Fruit fly (Drosophila melanogaster): ENCODE measurements around the gene Vha100-1.

- TF ChIP-seq CG34367 (tag; optimal IDR thresholded peaks at IDR 0.05) (peak; percentile 58), CG17806 (tag; optimal IDR thresholded peaks at IDR 0.05) (peak; percentile 76), gl (tag; optimal IDR thresholded peaks at IDR 0.05) (no peak), Pif1B (GFP tag; optimal IDR thresholded peaks at IDR 0.05) (peak; percentile 15), Pif1A (GFP tag; optimal IDR thresholded peaks at IDR 0.05) (peak; percentile 59), Ets98B (GFP tag; IDR thresholded peaks at IDR 0.05) (peak; percentile 25; the same call in 1 of the 2 replicates), CG10348 (GFP tag; IDR thresholded peaks at IDR 0.05) (no peak), CG14655 (GFP tag; optimal IDR thresholded peaks at IDR 0.05) (peak; percentile 60), fd96Ca (GFP tag; IDR thresholded peaks at IDR 0.05) (peak; percentile 61; the same call in 2 of the 3 replicates), CG32121 (GFP tag; IDR thresholded peaks at IDR 0.05) (no peak), EcR (GFP tag; optimal IDR thresholded peaks at IDR 0.05) (no peak), CG8301 (tag; optimal IDR thresholded peaks at IDR 0.05) (peak; percentile 48), D1 (tag; optimal IDR thresholded peaks at IDR 0.05) (no peak), CG9948 (tag; optimal IDR thresholded peaks at IDR 0.05) (peak; percentile 77)
Observed at dm6 chr3R:29091609-29092008, 39.4 kb upstream of the Vha100-1 start.
